Worm (Caenorhabditis elegans) whole organism, L3 larva: ENCODE data around the gene clec-147.

ENCODE experiments used
- ZK546.5 ChIP-seq: sonication (generic microtip); optimal IDR thresholded peaks from 2 replicates; lab custom pipeline; 2017; ENCODE audit warnings: missing biosample characterization, missing genetic modification characterization
- aly-2 ChIP-seq: fragments of 150-350 bp; optimal IDR thresholded peaks from 2 replicates; lab custom pipeline; 2014; ENCODE audit warnings: missing biosample characterization, missing genetic modification characterization
- ama-1 ChIP-seq: fragments of 150-350 bp; optimal IDR thresholded peaks from 2 replicates; lab custom pipeline; 2018
- ceh-28 ChIP-seq: fragments of 150-350 bp; optimal IDR thresholded peaks from 2 replicates; lab custom pipeline; 2014; ENCODE audit warnings: missing biosample characterization, missing genetic modification reagents, missing genetic modification characterization
- ceh-82 ChIP-seq: fragments of 150-350 bp; optimal IDR thresholded peaks from 2 replicates; lab custom pipeline; 2014; ENCODE audit warnings: missing biosample characterization, missing genetic modification characterization
- ceh-9 ChIP-seq: sonication (generic microtip); optimal IDR thresholded peaks from 2 replicates; lab custom pipeline; 2018; ENCODE audit warnings: missing biosample characterization, missing genetic modification characterization
- daf-12 ChIP-seq: fragments of 150-350 bp; optimal IDR thresholded peaks from 2 replicates; lab custom pipeline; 2014; ENCODE audit warnings: missing biosample characterization, missing genetic modification reagents, missing genetic modification characterization
- egl-5 ChIP-seq: fragments of 150-350 bp; optimal IDR thresholded peaks from 2 replicates; lab custom pipeline; 2017; ENCODE audit warnings: missing biosample characterization, missing genetic modification reagents, missing genetic modification characterization, inconsistent platforms
- elt-1 ChIP-seq: fragments of 150-350 bp; optimal IDR thresholded peaks from 2 replicates; lab custom pipeline; 2014; ENCODE audit warnings: missing biosample characterization, missing genetic modification characterization
- elt-2 ChIP-seq: sonication (generic microtip); optimal IDR thresholded peaks from 2 replicates; lab custom pipeline; 2016; ENCODE audit warnings: missing genetic modification reagents, mild to moderate bottlenecking, missing genetic modification characterization, missing compliant biosample characterization
- elt-3 ChIP-seq, 3 experiments: fragments of 150-350 bp in 1 of 3; sonication (generic microtip) in 2 of 3; optimal IDR thresholded peaks; 2 replicates in 2 of 3; 4 replicates in 1 of 3; lab custom pipeline; 2014 to 2017; ENCODE audit warnings: missing biosample characterization in 3 of 3, missing genetic modification characterization in 3 of 3
- fkh-10 ChIP-seq: sonication (generic microtip); optimal IDR thresholded peaks from 2 replicates; lab custom pipeline; 2017; ENCODE audit warnings: missing biosample characterization, missing genetic modification reagents, missing genetic modification characterization
- fkh-2 ChIP-seq: fragments of 150-350 bp; optimal IDR thresholded peaks from 2 replicates; lab custom pipeline; 2014; ENCODE audit warnings: missing biosample characterization, missing genetic modification reagents, missing genetic modification characterization
- fos-1 ChIP-seq: fragments of 150-350 bp; optimal IDR thresholded peaks from 2 replicates; lab custom pipeline; 2014; ENCODE audit warnings: missing biosample characterization, missing genetic modification characterization
- hmg-11 ChIP-seq: sonication (generic microtip); optimal IDR thresholded peaks from 2 replicates; lab custom pipeline; 2016; ENCODE audit warnings: missing genetic modification characterization, missing compliant biosample characterization
- jun-1 ChIP-seq: fragments of 150-350 bp; optimal IDR thresholded peaks from 2 replicates; lab custom pipeline; 2014; ENCODE audit warnings: missing biosample characterization, missing genetic modification reagents, missing genetic modification characterization
- nhr-12 ChIP-seq: fragments of 150-350 bp; optimal IDR thresholded peaks from 2 replicates; lab custom pipeline; 2014; ENCODE audit warnings: missing biosample characterization, missing genetic modification characterization
- nhr-23 ChIP-seq: fragments of 150-350 bp; optimal IDR thresholded peaks from 2 replicates; lab custom pipeline; 2014; ENCODE audit warnings: missing biosample characterization, missing genetic modification reagents, missing genetic modification characterization
- nhr-237 ChIP-seq: fragments of 150-350 bp; optimal IDR thresholded peaks from 2 replicates; lab custom pipeline; 2014; ENCODE audit warnings: missing biosample characterization, missing genetic modification characterization
- nhr-25 ChIP-seq: sonication (generic microtip); optimal IDR thresholded peaks from 2 replicates; lab custom pipeline; 2017; ENCODE audit warnings: missing biosample characterization, missing genetic modification characterization
- nhr-28 ChIP-seq: fragments of 150-350 bp; optimal IDR thresholded peaks from 2 replicates; lab custom pipeline; 2014; ENCODE audit warnings: missing biosample characterization, missing genetic modification characterization
- nhr-43 ChIP-seq: sonication (generic microtip); optimal IDR thresholded peaks from 2 replicates; lab custom pipeline; 2016; ENCODE audit warnings: mild to moderate bottlenecking, missing genetic modification characterization, missing compliant biosample characterization; ENCODE audit not compliant: poor library complexity, severe bottlenecking
- nhr-67 ChIP-seq: fragments of 150-350 bp; optimal IDR thresholded peaks from 2 replicates; lab custom pipeline; 2014; ENCODE audit warnings: missing biosample characterization, missing genetic modification characterization
- nhr-77 ChIP-seq: fragments of 150-350 bp; optimal IDR thresholded peaks from 2 replicates; lab custom pipeline; 2014; ENCODE audit warnings: missing biosample characterization, missing genetic modification characterization
- pqm-1 ChIP-seq: fragments of 150-350 bp; optimal IDR thresholded peaks from 2 replicates; lab custom pipeline; 2017; ENCODE audit warnings: missing biosample characterization, missing genetic modification characterization, inconsistent platforms
- skn-1 ChIP-seq: fragments of 150-350 bp; optimal IDR thresholded peaks from 2 replicates; lab custom pipeline; 2014; ENCODE audit warnings: missing biosample characterization, missing genetic modification characterization
- snpc-4 ChIP-seq: fragments of 150-350 bp; optimal IDR thresholded peaks from 2 replicates; lab custom pipeline; 2014; ENCODE audit warnings: missing biosample characterization, missing genetic modification characterization
- unc-62 ChIP-seq: fragments of 150-350 bp; sonication (generic microtip); optimal IDR thresholded peaks from 4 replicates; lab custom pipeline; 2014; ENCODE audit warnings: missing biosample characterization, missing genetic modification reagents, missing genetic modification characterization
- zag-1 ChIP-seq: fragments of 150-350 bp; optimal IDR thresholded peaks from 2 replicates; lab custom pipeline; 2014; ENCODE audit warnings: missing biosample characterization, missing genetic modification characterization
- ztf-11 ChIP-seq: fragments of 150-350 bp; optimal IDR thresholded peaks from 2 replicates; lab custom pipeline; 2014; ENCODE audit warnings: missing biosample characterization, missing genetic modification characterization
- ztf-4 ChIP-seq: fragments of 150-350 bp; optimal IDR thresholded peaks from 2 replicates; lab custom pipeline; 2014; ENCODE audit warnings: missing biosample characterization, missing genetic modification characterization

Gene clec-147

ce11 chrII:14537728-14538127 lies at the start of gene clec-147, which contains the start of gene C04H5.7:
TSS of gene clec-147 (minus strand) at chrII:14537828.
TSS of gene C04H5.7 (plus strand) at chrII:14537946.
- TF ChIP-seq pqm-1 (tag; lab: Kevin White, UChicago) (no peak), elt-3 (tag; optimal IDR thresholded peaks at IDR 0.05; lab: Kevin White, UChicago) (no peak), ZK546.5 (tag; lab: Kevin White, UChicago) (no peak), ceh-9 (tag; lab: Kevin White, UChicago) (no peak), nhr-23 (no peak), fkh-2 (tag; lab: Kevin White, UChicago) (no peak), nhr-28 (tag; lab: Kevin White, UChicago) (no peak), hmg-11 (no peak), ceh-82 (tag; lab: Kevin White, UChicago) (no peak), fos-1 (no peak), ama-1 (lab: Kevin White, UChicago) (no peak), jun-1 (no peak), nhr-43 (tag; lab: Kevin White, UChicago) (no peak), nhr-67 (tag; lab: Kevin White, UChicago) (no peak)

- TF ChIP-seq unc-62 (GFP tag; lab: Kevin White, UChicago) (no peak), nhr-43 (tag; lab: Kevin White, UChicago) (no peak), nhr-237 (tag; lab: Kevin White, UChicago) (no peak)
Observed at ce11 chrII:14587407-14587806, 49.8 kb upstream of the clec-147 start, which contains the start of gene C01G12.5. TSS of gene C01G12.5 (minus strand) at chrII:14587507.

DNA sequence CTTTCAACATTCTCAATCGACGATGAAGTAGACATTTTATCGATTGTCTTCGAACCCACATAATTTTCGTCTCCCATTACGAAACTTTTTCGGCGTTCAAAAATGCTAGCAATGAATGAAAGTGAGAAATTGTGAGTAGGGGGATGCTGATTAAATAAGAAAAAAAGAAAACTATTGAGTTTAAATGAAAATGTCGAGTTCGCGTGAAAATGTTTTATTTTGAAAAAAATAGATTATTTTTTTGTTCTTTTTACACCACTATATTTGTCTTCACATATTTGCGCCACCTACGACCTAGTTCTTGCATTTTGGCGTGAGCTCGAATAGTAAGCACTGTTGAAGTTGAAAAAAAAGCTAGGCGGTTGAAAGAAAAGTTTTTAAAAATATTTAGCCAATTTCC lies 44.6 kb upstream of the clec-147 start, which contains the start of gene C01G12.3:
C01G12.3 (minus strand) TSS at position 101 of the 400 bp plus-strand sequence.
- TF ChIP-seq fkh-10 (GFP tag; lab: Kevin White, UChicago) (no peak), skn-1 (tag; lab: Kevin White, UChicago) (no peak), elt-1 (no peak), ceh-82 (tag; lab: Kevin White, UChicago) (no peak), ceh-28 (tag; lab: Kevin White, UChicago) (no peak), nhr-43 (tag; lab: Kevin White, UChicago) (no peak), ceh-9 (tag; lab: Kevin White, UChicago) (no peak), elt-2 (no peak), nhr-237 (tag; lab: Kevin White, UChicago) (no peak), daf-12 (tag; lab: Kevin White, UChicago) (no peak), ama-1 (lab: Kevin White, UChicago) (no peak), aly-2 (tag; lab: Kevin White, UChicago) (no peak), unc-62 (GFP tag; lab: Kevin White, UChicago) (no peak)

DNA sequence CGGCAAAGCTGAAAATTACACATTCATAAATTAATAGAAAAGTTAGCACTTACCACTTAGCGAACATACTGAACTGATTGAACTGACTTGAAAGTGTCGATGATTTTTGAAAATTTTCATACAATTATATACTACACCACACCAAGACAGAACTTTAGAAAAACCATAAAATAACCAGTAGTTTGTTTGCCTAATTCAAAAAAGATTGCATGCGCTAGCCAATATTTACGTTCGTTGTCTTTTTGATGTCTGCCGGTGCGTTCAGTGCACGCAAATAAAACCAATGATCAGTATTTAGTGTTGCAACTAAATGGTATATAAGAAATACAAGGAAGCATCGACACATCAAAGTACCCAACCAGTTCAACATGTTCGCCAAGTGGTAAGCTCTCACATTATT lies 42.9 kb upstream of the clec-147 start, which contains the start of the genes nspb-8 and nspb-9:
nspb-8 (minus strand) TSS at position 101 of the 400 bp plus-strand sequence.
nspb-9 (plus strand) TSS at position 311 of the 400 bp plus-strand sequence.
- no peak for TF ChIP-seq nhr-23
- TF ChIP-seq fkh-10 (GFP tag; lab: Kevin White, UChicago): no peak
- no peak for TF ChIP-seq nhr-12
- TF ChIP-seq zag-1 (tag; lab: Kevin White, UChicago): no peak
- TF ChIP-seq ama-1 (lab: Kevin White, UChicago): no peak
- TF ChIP-seq ceh-28 (tag; lab: Kevin White, UChicago): no peak
- no peak for TF ChIP-seq nhr-77 (tag; lab: Kevin White, UChicago)
- no peak for TF ChIP-seq egl-5

- TF ChIP-seq fos-1 (no peak), nhr-28 (tag; lab: Kevin White, UChicago) (no peak), fkh-10 (GFP tag; lab: Kevin White, UChicago) (no peak), nhr-23 (no peak), snpc-4 (no peak), daf-12 (tag; lab: Kevin White, UChicago) (no peak), nhr-12 (no peak), aly-2 (tag; lab: Kevin White, UChicago) (no peak), elt-1 (no peak), ama-1 (lab: Kevin White, UChicago) (no peak), hmg-11 (no peak), ztf-4 (no peak), ztf-11 (tag; lab: Kevin White, UChicago) (no peak), zag-1 (tag; lab: Kevin White, UChicago) (no peak), ceh-82 (tag; lab: Kevin White, UChicago) (no peak), nhr-25 (tag; lab: Kevin White, UChicago) (no peak)
Observed at ce11 chrII:14578716-14579115, 41.1 kb upstream of the clec-147 start, which contains the start of gene C01G12.9. TSS of gene C01G12.9 (plus strand) at chrII:14579016.
